Fruit fly (Drosophila melanogaster) whole organism, embryonic: ENCODE results near the gene Hpd.

Experiments used
- Abd-B ChIP-seq: fragments of 200-800 bp; sonication (Bioruptor generic); optimal IDR thresholded peaks from 2 replicates; lab custom pipeline; 2018; ENCODE audit warnings: missing biosample characterization, mild to moderate bottlenecking, missing genetic modification characterization, moderate library complexity
- Atf6 ChIP-seq: fragments of 200-800 bp; sonication (Bioruptor generic); IDR thresholded peaks from 2 replicates; pipeline ENCODE4 v1.3.6; 2022; ENCODE audit warnings: missing biosample characterization, missing genetic modification characterization
- Blimp-1 ChIP-seq: fragments of 200-800 bp; sonication (Bioruptor generic); optimal IDR thresholded peaks from 3 replicates; lab custom pipeline; 2018; ENCODE audit warnings: missing biosample characterization, missing genetic modification characterization, mild to moderate bottlenecking, moderate library complexity, missing genetic modification reagents
- Bteb2 ChIP-seq: fragments of 200-800 bp; sonication (Bioruptor generic); optimal IDR thresholded peaks from 2 replicates; lab custom pipeline; 2016; ENCODE audit warnings: missing biosample characterization, missing genetic modification characterization
- CG11560 ChIP-seq: fragments of 200-800 bp; sonication (Bioruptor generic); IDR thresholded peaks from 3 replicates; pipeline ENCODE4 v1.3.6; 2022; ENCODE audit warnings: missing biosample characterization, missing genetic modification characterization
- CG13775 ChIP-seq: fragments of 200-800 bp; sonication (Bioruptor generic); optimal IDR thresholded peaks from 3 replicates; lab custom pipeline; 2017; ENCODE audit warnings: missing biosample characterization, mild to moderate bottlenecking, missing genetic modification characterization
- CG15011 ChIP-seq: fragments of 200-800 bp; sonication (Bioruptor generic); optimal IDR thresholded peaks from 3 replicates; lab custom pipeline; 2018; ENCODE audit warnings: missing biosample characterization, mild to moderate bottlenecking, missing genetic modification characterization
- CG18262 ChIP-seq: fragments of 200-800 bp; optimal IDR thresholded peaks from 3 replicates; lab custom pipeline; 2019; ENCODE audit warnings: missing biosample characterization, mild to moderate bottlenecking, missing genetic modification characterization, moderate library complexity
- CG18599 ChIP-seq: fragments of 200-800 bp; sonication (Bioruptor generic); optimal IDR thresholded peaks from 3 replicates; lab custom pipeline; 2017; ENCODE audit warnings: missing biosample characterization, missing genetic modification characterization, mild to moderate bottlenecking, moderate library complexity, missing genetic modification reagents
- CG2889 ChIP-seq: fragments of 200-800 bp; sonication (Bioruptor generic); IDR thresholded peaks from 3 replicates; pipeline ENCODE4 v1.3.6; 2022; ENCODE audit warnings: missing biosample characterization, missing genetic modification characterization
- CG31224 ChIP-seq: fragments of 200-800 bp; sonication (Bioruptor generic); IDR thresholded peaks from 2 replicates; pipeline ENCODE4 v1.3.6; 2022; ENCODE audit warnings: missing biosample characterization, missing genetic modification characterization
- CG43689 ChIP-seq: fragments of 200-800 bp; sonication (Bioruptor generic); IDR thresholded peaks from 2 replicates; pipeline ENCODE4 v1.3.6; 2022; ENCODE audit warnings: missing biosample characterization, missing genetic modification characterization
- CG6683 ChIP-seq: fragments of 200-800 bp; sonication (Bioruptor generic); optimal IDR thresholded peaks from 2 replicates; lab custom pipeline; 2017; ENCODE audit warnings: missing biosample characterization, mild to moderate bottlenecking, missing genetic modification characterization, missing genetic modification reagents
- CG6791 ChIP-seq: fragments of 200-800 bp; sonication (Bioruptor generic); IDR thresholded peaks from 3 replicates; pipeline ENCODE4 v1.3.6; 2022; ENCODE audit warnings: missing biosample characterization, missing genetic modification characterization; ENCODE audit not compliant: partially characterized antibody
- CG7271 ChIP-seq: fragments of 200-800 bp; sonication (Bioruptor generic); optimal IDR thresholded peaks from 2 replicates; lab custom pipeline; 2018; ENCODE audit warnings: missing biosample characterization, mild to moderate bottlenecking, missing genetic modification characterization, moderate library complexity
- CG9797 ChIP-seq: fragments of 200-800 bp; sonication (Bioruptor generic); optimal IDR thresholded peaks from 3 replicates; lab custom pipeline; 2018; ENCODE audit warnings: missing biosample characterization, mild to moderate bottlenecking, missing genetic modification characterization
- CG9932 ChIP-seq: fragments of 200-800 bp; sonication (Bioruptor generic); IDR thresholded peaks from 2 replicates; pipeline ENCODE4 v1.3.6; 2022; ENCODE audit warnings: missing biosample characterization, missing genetic modification characterization
- Elba2 ChIP-seq: fragments of 200-800 bp; sonication (Bioruptor generic); optimal IDR thresholded peaks from 3 replicates; lab custom pipeline; 2016; ENCODE audit warnings: missing biosample characterization, missing genetic modification characterization
- Ets97D ChIP-seq: fragments of 200-800 bp; sonication (Bioruptor generic); optimal IDR thresholded peaks from 3 replicates; lab custom pipeline; 2016; ENCODE audit warnings: missing biosample characterization, missing genetic modification characterization
- GATAe ChIP-seq: fragments of 200-800 bp; sonication (Bioruptor generic); conservative IDR thresholded peaks from 2 replicates; pipeline ENCODE4 v1.3.6; 2022; ENCODE audit warnings: missing biosample characterization, missing genetic modification characterization
- Gug ChIP-seq: fragments of 200-800 bp; sonication (Bioruptor generic); IDR thresholded peaks from 4 replicates; pipeline ENCODE4 v1.3.6; 2022; ENCODE audit warnings: missing biosample characterization, missing genetic modification characterization
- H2.0 ChIP-seq: fragments of 200-800 bp; sonication (Bioruptor generic); IDR thresholded peaks from 2 replicates; pipeline ENCODE4 v1.3.6; 2022; ENCODE audit warnings: missing biosample characterization, missing genetic modification characterization
- Hand ChIP-seq: fragments of 200-800 bp; sonication (Bioruptor generic); optimal IDR thresholded peaks from 2 replicates; lab custom pipeline; 2017; ENCODE audit warnings: mild to moderate bottlenecking, missing biosample characterization, missing genetic modification reagents, missing genetic modification characterization
- Lhr ChIP-seq: fragments of 200-800 bp; sonication (Bioruptor generic); optimal IDR thresholded peaks from 3 replicates; lab custom pipeline; 2017; ENCODE audit warnings: mild to moderate bottlenecking, missing biosample characterization, missing genetic modification reagents, missing genetic modification characterization
- NC2β ChIP-seq: fragments of 200-800 bp; sonication (Bioruptor generic); optimal IDR thresholded peaks from 2 replicates; lab custom pipeline; 2016; ENCODE audit warnings: missing biosample characterization, missing genetic modification characterization
- Opbp ChIP-seq: fragments of 200-800 bp; sonication (Bioruptor generic); IDR thresholded peaks from 3 replicates; pipeline ENCODE4 v1.3.6; 2022; ENCODE audit warnings: missing biosample characterization, missing genetic modification characterization; ENCODE audit not compliant: partially characterized antibody
- Rfx ChIP-seq: fragments of 200-800 bp; sonication (Bioruptor generic); IDR thresholded peaks from 2 replicates; pipeline ENCODE4 v1.3.6; 2022; ENCODE audit warnings: missing biosample characterization, missing genetic modification characterization
- Vsx1 ChIP-seq: fragments of 200-800 bp; sonication (Bioruptor generic); optimal IDR thresholded peaks from 2 replicates; lab custom pipeline; 2017; ENCODE audit warnings: missing biosample characterization, mild to moderate bottlenecking, missing genetic modification characterization, missing genetic modification reagents
- cas ChIP-seq: fragments of 200-800 bp; sonication (Bioruptor generic); IDR thresholded peaks from 2 replicates; pipeline ENCODE4 v1.3.6; 2022; ENCODE audit warnings: missing biosample characterization, missing genetic modification characterization
- ci ChIP-seq: fragments of 200-800 bp; sonication (Bioruptor generic); IDR thresholded peaks from 3 replicates; pipeline ENCODE4 v1.3.6; 2022; ENCODE audit warnings: missing biosample characterization, missing genetic modification characterization
- en ChIP-seq: fragments of 200-800 bp; sonication (Bioruptor generic); optimal IDR thresholded peaks from 2 replicates; lab custom pipeline; 2016; ENCODE audit warnings: missing biosample characterization, missing genetic modification characterization
- exex ChIP-seq: fragments of 200-800 bp; sonication (Bioruptor generic); optimal IDR thresholded peaks from 4 replicates; lab custom pipeline; 2018; ENCODE audit warnings: missing biosample characterization, mild to moderate bottlenecking, missing genetic modification characterization, moderate library complexity
- fru ChIP-seq: fragments of >200 bp; optimal IDR thresholded peaks from 2 replicates; lab custom pipeline; 2017
- h ChIP-seq: fragments of >200 bp; optimal IDR thresholded peaks from 2 replicates; lab custom pipeline; 2017
- kni ChIP-seq: fragments of 200-800 bp; sonication (Bioruptor generic); optimal IDR thresholded peaks from 3 replicates; lab custom pipeline; 2017; ENCODE audit warnings: mild to moderate bottlenecking, missing biosample characterization, missing genetic modification reagents, missing genetic modification characterization
- lbe ChIP-seq: fragments of 200-800 bp; sonication (Bioruptor generic); optimal IDR thresholded peaks from 2 replicates; lab custom pipeline; 2016; ENCODE audit warnings: missing biosample characterization, mild to moderate bottlenecking, missing genetic modification characterization
- lov ChIP-seq, 2 experiments: fragments of 200-800 bp in 1 of 2; fragments of >200 bp in 1 of 2; sonication (Bioruptor generic) in 1 of 2; IDR thresholded peaks in 1 of 2; optimal IDR thresholded peaks in 1 of 2; 2 replicates in 1 of 2; 3 replicates in 1 of 2; pipeline versions ENCODE4 v1.3.6 to Lab custom; 2017 to 2022; ENCODE audit warnings: missing biosample characterization in 1 of 2, missing genetic modification characterization in 1 of 2
- mam ChIP-seq: fragments of 200-800 bp; sonication (Bioruptor generic); optimal IDR thresholded peaks from 3 replicates; lab custom pipeline; 2016; ENCODE audit warnings: missing biosample characterization, missing genetic modification characterization
- mirr ChIP-seq: fragments of 200-800 bp; sonication (Bioruptor generic); optimal IDR thresholded peaks from 3 replicates; lab custom pipeline; 2018; ENCODE audit warnings: missing biosample characterization, mild to moderate bottlenecking, missing genetic modification characterization
- org-1 ChIP-seq: fragments of 200-800 bp; sonication (Bioruptor generic); optimal IDR thresholded peaks from 2 replicates; lab custom pipeline; 2017; ENCODE audit warnings: missing biosample characterization, missing genetic modification characterization
- prd ChIP-seq, 3 experiments: fragments of >200 bp in 2 of 3; fragments of 200-800 bp in 1 of 3; sonication (Bioruptor generic) in 1 of 3; optimal IDR thresholded peaks in 2 of 3; IDR thresholded peaks in 1 of 3; 2 replicates in 2 of 3; 3 replicates in 1 of 3; pipeline versions ENCODE4 v1.3.6 to Lab custom; 2017 to 2022; ENCODE audit warnings: missing biosample characterization in 1 of 3, missing genetic modification characterization in 1 of 3
- rib ChIP-seq: fragments of 200-800 bp; sonication (Bioruptor generic); IDR thresholded peaks from 2 replicates; pipeline ENCODE4 v1.3.6; 2022; ENCODE audit warnings: missing biosample characterization, missing genetic modification characterization
- schlank ChIP-seq: fragments of 200-800 bp; sonication (Bioruptor generic); optimal IDR thresholded peaks from 2 replicates; lab custom pipeline; 2018; ENCODE audit warnings: missing biosample characterization, mild to moderate bottlenecking, missing genetic modification characterization
- sens-2 ChIP-seq: fragments of 200-800 bp; sonication (Bioruptor generic); IDR thresholded peaks from 2 replicates; pipeline ENCODE4 v1.3.6; 2022; ENCODE audit warnings: missing biosample characterization, missing genetic modification characterization
- shn ChIP-seq: fragments of 200-800 bp; sonication (Bioruptor generic); optimal IDR thresholded peaks from 3 replicates; lab custom pipeline; 2016; ENCODE audit warnings: missing biosample characterization, missing genetic modification characterization
- slbo ChIP-seq: fragments of 200-800 bp; sonication (Bioruptor generic); IDR thresholded peaks from 2 replicates; pipeline ENCODE4 v1.3.6; 2022; ENCODE audit warnings: missing biosample characterization, missing genetic modification characterization
- tup ChIP-seq: fragments of 200-800 bp; sonication (Bioruptor generic); optimal IDR thresholded peaks from 2 replicates; lab custom pipeline; 2016; ENCODE audit warnings: missing biosample characterization, mild to moderate bottlenecking, missing genetic modification characterization, moderate library complexity
- usp ChIP-seq: fragments of >200 bp; optimal IDR thresholded peaks from 2 replicates; lab custom pipeline; 2017; ENCODE audit warnings: missing biosample characterization, missing genetic modification characterization
- zen ChIP-seq: fragments of 200-800 bp; sonication (Bioruptor generic); optimal IDR thresholded peaks from 3 replicates; lab custom pipeline; 2018; ENCODE audit warnings: missing biosample characterization, mild to moderate bottlenecking, missing genetic modification characterization, moderate library complexity

Hpd gene

dm6 chr3L:20401026-20401912 is 38.4 kb downstream of the Hpd start, which contains the start of gene trbl (continued):
- peak; percentile 22 for TF ChIP-seq Vsx1 (GFP tag; lab: Kevin White, UChicago)
- peak; percentile 86 for TF ChIP-seq CG9797 (GFP tag; lab: Kevin White, UChicago)
- peak; percentile 43; the same call in 1 of the 3 replicates for TF ChIP-seq ci (GFP tag; lab: Robert Waterston, UW)
- no peak for TF ChIP-seq mam (GFP tag; lab: Kevin White, UChicago)
- no peak for TF ChIP-seq Elba2
- TF ChIP-seq CG7271: peak; percentile 54
- no peak for TF ChIP-seq Gug (GFP tag; lab: Robert Waterston, UW)
- no peak for TF ChIP-seq org-1 (GFP tag; lab: Kevin White, UChicago)
- no peak for TF ChIP-seq CG11560 (tag; lab: Robert Waterston, UW)
- no peak for TF ChIP-seq CG18599 (GFP tag; lab: Kevin White, UChicago)
- TF ChIP-seq slbo (GFP tag; lab: Robert Waterston, UW): no peak
- TF ChIP-seq CG9932 (GFP tag; lab: Robert Waterston, UW): no peak
- no peak for TF ChIP-seq usp (GFP tag; lab: Kevin White, UChicago)
- no peak for TF ChIP-seq CG31224
- TF ChIP-seq Ets97D (GFP tag; lab: Kevin White, UChicago): peak; percentile 26
- TF ChIP-seq Lhr (GFP tag; lab: Kevin White, UChicago): no peak
- no peak for TF ChIP-seq schlank (tag; lab: Kevin White, UChicago)
- peak; percentile 81 for TF ChIP-seq kni
- TF ChIP-seq h (lab: Kevin White, UChicago): no peak
- TF ChIP-seq prd (optimal IDR thresholded peaks at IDR 0.05; lab: Kevin White, UChicago): no peak
- no peak for TF ChIP-seq prd (GFP tag; IDR thresholded peaks at IDR 0.05; lab: Robert Waterston, UW)
- no peak for TF ChIP-seq CG43689 (GFP tag; lab: Robert Waterston, UW)
- no peak for TF ChIP-seq cas
- no peak for TF ChIP-seq tup (GFP tag; lab: Kevin White, UChicago)
- TF ChIP-seq lbe (GFP tag; lab: Kevin White, UChicago): peak; percentile 10
- no peak for TF ChIP-seq H2.0 (GFP tag; lab: Robert Waterston, UW)
- TF ChIP-seq Rfx (GFP tag; lab: Robert Waterston, UW): no peak
- peak; percentile 73 for TF ChIP-seq zen (tag; lab: Kevin White, UChicago)
- no peak for TF ChIP-seq GATAe (GFP tag; lab: Robert Waterston, UW)
- TF ChIP-seq CG2889 (GFP tag; lab: Robert Waterston, UW): no peak
- no peak for TF ChIP-seq fru
- no peak for TF ChIP-seq sens-2 (GFP tag; lab: Robert Waterston, UW)
- TF ChIP-seq CG15011: no peak
- TF ChIP-seq Opbp: peak; percentile 86; the same call in 2 of the 3 replicates
- peak; percentile 51 for TF ChIP-seq Atf6 (GFP tag; lab: Robert Waterston, UW)
- no peak for TF ChIP-seq CG13775 (GFP tag; lab: Kevin White, UChicago)
- peak; percentile 97 for TF ChIP-seq CG6791
- TF ChIP-seq en (GFP tag; lab: Kevin White, UChicago): no peak
- no peak for TF ChIP-seq Bteb2 (GFP tag; lab: Kevin White, UChicago)
- TF ChIP-seq lov (optimal IDR thresholded peaks at IDR 0.05; lab: Kevin White, UChicago): no peak
- 0 out of 3 replicates have a peak, but pooled peaks have one; percentile 66 for TF ChIP-seq lov (GFP tag; IDR thresholded peaks at IDR 0.05; lab: Robert Waterston, UW)
- peak; percentile 54 for TF ChIP-seq mirr (GFP tag; lab: Kevin White, UChicago)
- TF ChIP-seq Hand: peak; percentile 15
- no peak for TF ChIP-seq CG6683
- TF ChIP-seq NC2β: peak; percentile 13
- TF ChIP-seq rib (GFP tag; lab: Robert Waterston, UW): peak; percentile 59; the same call in 1 of the 2 replicates
- peak; percentile 77 for TF ChIP-seq exex (tag; lab: Kevin White, UChicago)
- TF ChIP-seq shn: no peak
- TF ChIP-seq CG18262: no peak
- TF ChIP-seq Blimp-1 (GFP tag; lab: Kevin White, UChicago): no peak
- TF ChIP-seq Abd-B (GFP tag; lab: Kevin White, UChicago): no peak
